Worm (Caenorhabditis elegans) whole organism, young adult: ENCODE measurements around the gene frpr-4.

Experiments used
- B0261.1 ChIP-seq: sonication (generic microtip); optimal IDR thresholded peaks from 2 replicates; lab custom pipeline; 2016; ENCODE audit warnings: mild to moderate bottlenecking, missing genetic modification characterization, moderate library complexity, missing compliant biosample characterization
- B0336.3 ChIP-seq: fragments of 200-800 bp; sonication (Bioruptor generic); IDR thresholded peaks from 2 replicates; pipeline ENCODE4 v1.3.6; 2022; ENCODE audit warnings: missing genetic modification characterization, missing compliant biosample characterization
- C06A6.2 ChIP-seq: fragments of 200-800 bp; sonication (Bioruptor generic); conservative IDR thresholded peaks from 2 replicates; pipeline ENCODE4 v1.3.6; 2022; ENCODE audit warnings: missing genetic modification characterization, missing compliant biosample characterization
- C17E4.6 ChIP-seq: fragments of 200-800 bp; sonication (Bioruptor generic); IDR thresholded peaks from 2 replicates; pipeline ENCODE4 v1.3.6; 2022; ENCODE audit warnings: missing genetic modification reagents, missing genetic modification characterization, missing compliant biosample characterization
- F10E7.11 ChIP-seq: sonication (generic microtip); optimal IDR thresholded peaks from 2 replicates; lab custom pipeline; 2017; ENCODE audit warnings: mild to moderate bottlenecking, missing genetic modification characterization, moderate library complexity, missing compliant biosample characterization
- F37B4.10 ChIP-seq: fragments of 200-800 bp; sonication (Bioruptor generic); IDR thresholded peaks from 2 replicates; pipeline ENCODE4 v1.3.6; 2022; ENCODE audit warnings: missing genetic modification characterization, missing compliant biosample characterization
- F52B5.7 ChIP-seq: sonication (generic microtip); optimal IDR thresholded peaks from 2 replicates; lab custom pipeline; 2016; ENCODE audit warnings: mild to moderate bottlenecking, missing genetic modification characterization, missing compliant biosample characterization
- K11D2.4 ChIP-seq: fragments of 200-800 bp; sonication (Bioruptor generic); IDR thresholded peaks from 2 replicates; pipeline ENCODE4 v1.3.6; 2022; ENCODE audit warnings: missing genetic modification reagents, missing genetic modification characterization, missing compliant biosample characterization
- Y53G8AR.9 ChIP-seq: fragments of 200-800 bp; sonication (Bioruptor generic); conservative IDR thresholded peaks from 2 replicates; pipeline ENCODE4 v1.3.6; 2022; ENCODE audit warnings: missing genetic modification reagents, missing genetic modification characterization, missing compliant biosample characterization
- Y56A3A.18 ChIP-seq: fragments of 200-800 bp; sonication (Bioruptor generic); IDR thresholded peaks from 2 replicates; pipeline ENCODE4 v1.3.6; 2022; ENCODE audit warnings: missing genetic modification reagents, missing genetic modification characterization, missing compliant biosample characterization
- Y67H2A.10 ChIP-seq: fragments of 200-800 bp; sonication (Bioruptor generic); conservative IDR thresholded peaks from 2 replicates; pipeline ENCODE4 v1.3.6; 2022; ENCODE audit warnings: missing genetic modification reagents, missing genetic modification characterization, missing compliant biosample characterization
- attf-3 ChIP-seq: fragments of 200-800 bp; sonication (Bioruptor generic); conservative IDR thresholded peaks from 2 replicates; pipeline ENCODE4 v1.3.6; 2022; ENCODE audit warnings: missing genetic modification reagents, missing genetic modification characterization, missing compliant biosample characterization
- attf-5 ChIP-seq: fragments of 200-800 bp; sonication (Bioruptor generic); optimal IDR thresholded peaks from 2 replicates; lab custom pipeline; 2018; ENCODE audit warnings: mild to moderate bottlenecking, missing genetic modification characterization, missing compliant biosample characterization
- bed-1 ChIP-seq: fragments of 200-800 bp; sonication (Bioruptor generic); IDR thresholded peaks from 2 replicates; pipeline ENCODE4 v1.3.6; 2022; ENCODE audit warnings: missing genetic modification reagents, missing genetic modification characterization, missing compliant biosample characterization
- ceh-58 ChIP-seq: fragments of 200-800 bp; sonication (Bioruptor generic); IDR thresholded peaks from 2 replicates; pipeline ENCODE4 v1.3.6; 2022; ENCODE audit warnings: missing genetic modification characterization, missing compliant biosample characterization
- dox-1 ChIP-seq: fragments of 200-800 bp; sonication (Bioruptor generic); IDR thresholded peaks from 2 replicates; pipeline ENCODE4 v1.3.6; 2022; ENCODE audit warnings: missing genetic modification reagents, missing genetic modification characterization, missing compliant biosample characterization
- ekl-4 ChIP-seq: fragments of 200-800 bp; sonication (Bioruptor generic); IDR thresholded peaks from 2 replicates; pipeline ENCODE4 v1.3.6; 2022; ENCODE audit warnings: missing genetic modification reagents, missing genetic modification characterization, missing compliant biosample characterization
- ets-4 ChIP-seq: fragments of 200-800 bp; sonication (Bioruptor generic); optimal IDR thresholded peaks from 2 replicates; lab custom pipeline; 2018; ENCODE audit warnings: mild to moderate bottlenecking, missing genetic modification characterization, missing compliant biosample characterization
- gei-17 ChIP-seq: fragments of 200-800 bp; sonication (Bioruptor generic); optimal IDR thresholded peaks from 2 replicates; lab custom pipeline; 2018; ENCODE audit warnings: mild to moderate bottlenecking, missing genetic modification characterization, missing compliant biosample characterization
- hlh-12 ChIP-seq: sonication (generic microtip); optimal IDR thresholded peaks from 2 replicates; lab custom pipeline; 2016; ENCODE audit warnings: missing genetic modification characterization, missing compliant biosample characterization
- hmg-1.2 ChIP-seq: fragments of 200-800 bp; sonication (Bioruptor generic); IDR thresholded peaks from 2 replicates; pipeline ENCODE4 v1.3.6; 2022; ENCODE audit warnings: missing genetic modification reagents, missing genetic modification characterization, missing compliant biosample characterization
- hmg-20 ChIP-seq: fragments of 200-800 bp; sonication (Bioruptor generic); IDR thresholded peaks from 2 replicates; pipeline ENCODE4 v1.3.6; 2022; ENCODE audit warnings: missing genetic modification reagents, missing genetic modification characterization, missing compliant biosample characterization
- hrde-1 ChIP-seq: sonication (generic microtip); optimal IDR thresholded peaks from 2 replicates; lab custom pipeline; 2016; ENCODE audit warnings: missing genetic modification characterization, mild to moderate bottlenecking, missing compliant biosample characterization, moderate library complexity, missing genotype, missing genetic modification reagents, borderline replicate concordance
- lag-1 ChIP-seq: fragments of 200-800 bp; sonication (Bioruptor generic); IDR thresholded peaks from 2 replicates; pipeline ENCODE4 v1.3.6; 2022; ENCODE audit warnings: missing genetic modification reagents, missing genetic modification characterization, missing compliant biosample characterization
- let-607 ChIP-seq, 2 experiments: fragments of 200-800 bp in 1 of 2; sonication (Bioruptor generic) in 1 of 2; sonication (generic microtip) in 1 of 2; optimal IDR thresholded peaks; 2 replicates each; lab custom pipeline; 2016 to 2018; ENCODE audit warnings: mild to moderate bottlenecking in 2 of 2, missing compliant biosample characterization in 2 of 2, missing genetic modification characterization in 2 of 2, moderate library complexity in 2 of 2, missing genotype in 1 of 2
- lin-26 ChIP-seq: fragments of 200-800 bp; sonication (Bioruptor generic); IDR thresholded peaks from 2 replicates; pipeline ENCODE4 v1.3.6; 2022; ENCODE audit warnings: missing genetic modification reagents, missing genetic modification characterization, missing compliant biosample characterization
- lir-1 ChIP-seq: fragments of 200-800 bp; sonication (Bioruptor generic); conservative IDR thresholded peaks from 2 replicates; pipeline ENCODE4 v1.3.6; 2022; ENCODE audit warnings: missing genetic modification reagents, missing genetic modification characterization, missing compliant biosample characterization
- madf-3 ChIP-seq: fragments of 200-800 bp; sonication (Bioruptor generic); IDR thresholded peaks from 2 replicates; pipeline ENCODE4 v1.3.6; 2022; ENCODE audit warnings: missing genetic modification reagents, missing genetic modification characterization, missing compliant biosample characterization
- madf-6 ChIP-seq: fragments of 200-800 bp; sonication (Bioruptor generic); IDR thresholded peaks from 2 replicates; pipeline ENCODE4 v1.3.6; 2022; ENCODE audit warnings: missing genetic modification reagents, missing genetic modification characterization, missing compliant biosample characterization
- mel-28 ChIP-seq: sonication (generic microtip); optimal IDR thresholded peaks from 2 replicates; lab custom pipeline; 2016; ENCODE audit warnings: borderline replicate concordance, mild to moderate bottlenecking, missing genetic modification characterization, missing compliant biosample characterization
- mes-4 ChIP-seq: sonication (generic microtip); optimal IDR thresholded peaks from 2 replicates; lab custom pipeline; 2016; ENCODE audit warnings: missing genotype, missing genetic modification characterization, missing compliant biosample characterization
- mxl-1 ChIP-seq: sonication (generic microtip); optimal IDR thresholded peaks from 2 replicates; lab custom pipeline; 2016; ENCODE audit warnings: missing genetic modification characterization, missing compliant biosample characterization
- nfya-1 ChIP-seq: sonication (generic microtip); optimal IDR thresholded peaks from 2 replicates; lab custom pipeline; 2017; ENCODE audit warnings: antibody characterized with exemption, missing compliant biosample characterization, missing genetic modification characterization, borderline replicate concordance; ENCODE audit not compliant: insufficient read depth
- nfya-2 ChIP-seq: fragments of 200-800 bp; sonication (Bioruptor generic); IDR thresholded peaks from 2 replicates; pipeline ENCODE4 v1.3.6; 2022; ENCODE audit warnings: missing genetic modification reagents, missing genetic modification characterization, missing compliant biosample characterization
- nhr-120 ChIP-seq: fragments of 200-800 bp; sonication (Bioruptor generic); IDR thresholded peaks from 2 replicates; pipeline ENCODE4 v1.3.6; 2022; ENCODE audit warnings: missing genetic modification characterization, missing compliant biosample characterization
- repo-1 ChIP-seq: sonication (generic microtip); optimal IDR thresholded peaks from 2 replicates; lab custom pipeline; 2017; ENCODE audit warnings: mild to moderate bottlenecking, missing genetic modification characterization, missing compliant biosample characterization
- sea-2 ChIP-seq: fragments of 200-800 bp; sonication (Bioruptor generic); IDR thresholded peaks from 2 replicates; pipeline ENCODE4 v1.3.6; 2022; ENCODE audit warnings: missing genetic modification characterization, missing compliant biosample characterization
- snpc-1.3 ChIP-seq: sonication (generic microtip); optimal IDR thresholded peaks from 2 replicates; lab custom pipeline; 2017; ENCODE audit warnings: missing genetic modification characterization, mild to moderate bottlenecking, missing compliant biosample characterization, antibody characterized with exemption, moderate library complexity, missing genotype, missing genetic modification reagents; ENCODE audit not compliant: insufficient read depth
- snpc-3.4 ChIP-seq: sonication (generic microtip); optimal IDR thresholded peaks from 2 replicates; lab custom pipeline; 2017; ENCODE audit warnings: missing genetic modification characterization, mild to moderate bottlenecking, missing compliant biosample characterization, antibody characterized with exemption, moderate library complexity, missing genotype, missing genetic modification reagents
- somi-1 ChIP-seq: fragments of 200-800 bp; sonication (Bioruptor generic); optimal IDR thresholded peaks from 2 replicates; lab custom pipeline; 2018; ENCODE audit warnings: mild to moderate bottlenecking, missing genetic modification characterization, missing compliant biosample characterization
- sptf-2 ChIP-seq: fragments of 200-800 bp; sonication (Bioruptor generic); optimal IDR thresholded peaks from 2 replicates; lab custom pipeline; 2018; ENCODE audit warnings: mild to moderate bottlenecking, missing genetic modification characterization, missing compliant biosample characterization
- tbp1 ChIP-seq: fragments of 200-800 bp; sonication (Bioruptor generic); optimal IDR thresholded peaks from 2 replicates; lab custom pipeline; 2018; ENCODE audit warnings: mild to moderate bottlenecking, missing genetic modification characterization, missing compliant biosample characterization
- tlf-1 ChIP-seq: fragments of 200-800 bp; sonication (Bioruptor generic); optimal IDR thresholded peaks from 2 replicates; lab custom pipeline; 2018; ENCODE audit warnings: mild to moderate bottlenecking, missing genetic modification characterization, missing compliant biosample characterization
- unc-62 ChIP-seq: fragments of 150-350 bp; optimal IDR thresholded peaks from 2 replicates; lab custom pipeline; 2014; ENCODE audit warnings: missing biosample characterization, missing genetic modification reagents, missing genetic modification characterization
- xnd-1 ChIP-seq: sonication (generic microtip); optimal IDR thresholded peaks from 2 replicates; lab custom pipeline; 2016; ENCODE audit warnings: missing genotype, missing genetic modification reagents, missing genetic modification characterization, missing compliant biosample characterization
- ztf-26 ChIP-seq: sonication (generic microtip); optimal IDR thresholded peaks from 2 replicates; lab custom pipeline; 2017; ENCODE audit warnings: missing genetic modification characterization, missing compliant biosample characterization
- ztf-3 ChIP-seq: fragments of 200-800 bp; sonication (Bioruptor generic); optimal IDR thresholded peaks from 2 replicates; lab custom pipeline; 2018; ENCODE audit warnings: mild to moderate bottlenecking, missing genetic modification characterization, missing compliant biosample characterization
- ztf-6 ChIP-seq: fragments of 200-800 bp; sonication (Bioruptor generic); IDR thresholded peaks from 2 replicates; pipeline ENCODE4 v1.3.6; 2022; ENCODE audit warnings: missing genetic modification reagents, missing genetic modification characterization, missing compliant biosample characterization

frpr-4 gene

DNA sequence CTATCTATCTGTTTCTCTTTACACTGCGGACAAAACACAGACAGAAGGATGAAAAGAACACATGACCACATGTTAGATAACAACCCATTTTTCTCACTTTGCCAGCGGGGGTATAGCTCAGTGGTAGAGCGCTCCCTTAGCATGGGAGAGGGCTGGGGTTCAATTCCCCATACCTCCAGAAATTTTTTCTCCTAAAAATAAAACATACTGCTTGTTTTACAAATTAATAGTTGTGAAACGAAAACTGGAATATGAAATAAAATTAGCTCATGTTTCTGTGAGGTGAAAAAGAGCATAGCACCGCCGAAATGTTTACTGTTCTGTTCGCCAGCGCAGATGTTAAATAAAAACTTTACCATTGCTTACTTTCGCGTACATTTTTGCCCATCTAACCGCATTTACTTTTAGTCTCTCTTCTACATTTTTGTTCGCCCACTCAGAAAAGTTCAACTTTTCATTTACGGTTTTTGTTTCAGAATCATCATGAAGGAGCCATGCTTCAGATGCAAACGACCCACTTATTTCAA is 37.0 kb upstream of the frpr-4 start, which contains the start of gene ZK622.4 (continued):
- TF ChIP-seq F37B4.10 (GFP tag; lab: Robert Waterston, UW) = 0 out of 2 replicates have a peak, but pooled peaks have one; percentile 82
- peak; percentile 58 for TF ChIP-seq F52B5.7 (tag; lab: Kevin White, UChicago)
- peak; percentile 41 for TF ChIP-seq repo-1 (tag; lab: Kevin White, UChicago)
- no peak for TF ChIP-seq F10E7.11
- no peak for TF ChIP-seq bed-1 (GFP tag; lab: Robert Waterston, UW)
- no peak for TF ChIP-seq xnd-1
- no peak for TF ChIP-seq unc-62 (GFP tag; lab: Kevin White, UChicago)
- TF ChIP-seq tbp1 (GFP tag; lab: Kevin White, UChicago) = peak; percentile 92
- TF ChIP-seq Y56A3A.18 (GFP tag; lab: Robert Waterston, UW) = no peak; the same call in 1 of the 2 replicates
- TF ChIP-seq ztf-26 (tag; lab: Kevin White, UChicago) = peak; percentile 0
- peak; percentile 74; the same call in 1 of the 2 replicates for TF ChIP-seq dox-1 (GFP tag; lab: Robert Waterston, UW)
- peak; percentile 48 for TF ChIP-seq somi-1 (GFP tag; lab: Kevin White, UChicago)
- TF ChIP-seq ekl-4 = peak; percentile 72; the same call in 1 of the 2 replicates
- no peak for TF ChIP-seq ceh-58 (GFP tag; lab: Robert Waterston, UW)
- no peak for TF ChIP-seq B0336.3 (GFP tag; lab: Robert Waterston, UW)
- TF ChIP-seq gei-17 (GFP tag; lab: Kevin White, UChicago) = no peak
- peak; percentile 79 for TF ChIP-seq hmg-1.2
- no peak; the same call in none of the 2 replicates for TF ChIP-seq madf-6 (GFP tag; lab: Robert Waterston, UW)
- peak; percentile 46 for TF ChIP-seq hrde-1 (tag; lab: Kevin White, UChicago)
- TF ChIP-seq sptf-2 = peak; percentile 90
- no peak for TF ChIP-seq C17E4.6
- TF ChIP-seq lir-1 (GFP tag; lab: Robert Waterston, UW) = 0 out of 2 replicates have a peak, but pooled peaks have one; percentile 8
- no peak for TF ChIP-seq lag-1
- TF ChIP-seq lin-26 = peak; percentile 92
- TF ChIP-seq mes-4 (tag; lab: Kevin White, UChicago) = peak; percentile 21
- TF ChIP-seq Y67H2A.10 (GFP tag; lab: Robert Waterston, UW) = no peak
- no peak for TF ChIP-seq nhr-120
- TF ChIP-seq let-607 (tag; optimal IDR thresholded peaks at IDR 0.05; lab: Kevin White, UChicago) = peak; percentile 29 to 32
- TF ChIP-seq hmg-20 = 0 out of 2 replicates have a peak, but pooled peaks have one; percentile 42
- 0 out of 2 replicates have a peak, but pooled peaks have one; percentile 39 for TF ChIP-seq sea-2 (GFP tag; lab: Robert Waterston, UW)
- TF ChIP-seq snpc-3.4 = peak; percentile 86
- no peak for TF ChIP-seq mel-28 (tag; lab: Kevin White, UChicago)
- no peak for TF ChIP-seq nfya-2 (GFP tag; lab: Robert Waterston, UW)
- no peak for TF ChIP-seq attf-3
- no peak for TF ChIP-seq C06A6.2
- no peak for TF ChIP-seq tlf-1 (GFP tag; lab: Kevin White, UChicago)
- no peak for TF ChIP-seq hlh-12 (tag; lab: Kevin White, UChicago)
- no peak for TF ChIP-seq madf-3 (GFP tag; lab: Robert Waterston, UW)
- no peak for TF ChIP-seq K11D2.4
- TF ChIP-seq ztf-6 (GFP tag; lab: Robert Waterston, UW) = no peak
- no peak for TF ChIP-seq nfya-1
- TF ChIP-seq attf-5 = peak; percentile 59
- peak; percentile 53 for TF ChIP-seq mxl-1
- peak; percentile 50 for TF ChIP-seq snpc-1.3 (tag; lab: Kevin White, UChicago)
- TF ChIP-seq ztf-3 (GFP tag; lab: Kevin White, UChicago) = no peak
- no peak for TF ChIP-seq ets-4 (GFP tag; lab: Kevin White, UChicago)
- TF ChIP-seq B0261.1 (tag; lab: Kevin White, UChicago) = peak; percentile 82
- TF ChIP-seq Y53G8AR.9 (GFP tag; lab: Robert Waterston, UW) = no peak
